Fruit fly (Drosophila melanogaster): ENCODE measurements around the gene Manf.
A peak's percentile ranks its signal among the peaks of the same experiment; 100 is the strongest.

Manf gene

DNA sequence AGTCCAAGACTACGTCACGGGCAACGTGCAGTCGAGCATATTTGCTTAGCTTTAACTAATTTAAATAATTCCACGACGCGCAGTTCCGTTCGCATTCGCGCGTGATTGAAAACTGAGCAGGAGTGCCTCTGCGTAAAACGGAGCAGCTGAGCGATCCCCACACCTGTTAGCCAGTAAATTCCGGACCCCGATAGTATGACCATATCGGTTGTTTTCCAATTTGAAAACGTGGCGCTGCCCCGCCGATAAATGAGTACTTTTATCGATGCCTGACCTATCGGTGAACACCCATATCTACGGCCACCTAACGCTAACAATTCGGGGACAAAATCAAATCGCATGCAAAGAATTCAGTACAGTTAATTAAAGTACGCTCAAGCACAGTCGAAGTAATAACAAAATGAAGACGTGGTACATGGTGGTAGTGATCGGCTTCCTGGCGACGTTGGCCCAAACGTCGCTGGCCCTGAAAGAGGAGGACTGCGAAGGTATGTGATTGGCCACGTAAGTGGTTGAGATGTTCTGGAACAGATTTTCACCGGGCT is at the start of gene Manf, which contains the start of gene CG14879:
Manf (plus strand) TSS at position 294 of the 545 bp plus-strand sequence.
CG14879 (minus strand) TSS at position 116 of the 545 bp plus-strand sequence.
- TF ChIP-seq CG7786 (GFP tag; optimal IDR thresholded peaks at IDR 0.05) (no peak), HmgZ (tag; optimal IDR thresholded peaks at IDR 0.05) (peak; percentile 52), MBD-R2 (GFP tag; IDR thresholded peaks at IDR 0.05) (peak; percentile 51), D (optimal IDR thresholded peaks at IDR 0.05) (peak; percentile 26), D (GFP tag; optimal IDR thresholded peaks at IDR 0.05) (no peak), Aef1 (GFP tag; IDR thresholded peaks at IDR 0.05) (no peak), Doc3 (GFP tag; IDR thresholded peaks at IDR 0.05; ENCODE audit: partially characterized antibody) (peak; percentile 40; the same call in 2 of the 3 replicates), so (GFP tag; IDR thresholded peaks at IDR 0.05) (no peak), NC2β (GFP tag; optimal IDR thresholded peaks at IDR 0.05) (no peak), NfI (GFP tag; optimal IDR thresholded peaks at IDR 0.05) (no peak), zfh2 (GFP tag; optimal IDR thresholded peaks at IDR 0.05) (no peak), CG13287 (GFP tag; IDR thresholded peaks at IDR 0.05; ENCODE audit: partially characterized antibody) (peak; percentile 77), CG3163 (GFP tag; optimal IDR thresholded peaks at IDR 0.05) (no peak), Sry-δ (GFP tag; optimal IDR thresholded peaks at IDR 0.05) (peak; percentile 89), Fer3 (tag; optimal IDR thresholded peaks at IDR 0.05) (no peak), HmgD (GFP tag; optimal IDR thresholded peaks at IDR 0.05) (no peak), CG42726 (GFP tag; IDR thresholded peaks at IDR 0.05; ENCODE audit: partially characterized antibody) (0 out of 2 replicates have a peak, but pooled peaks have one; percentile 10), CG9609 (GFP tag; optimal IDR thresholded peaks at IDR 0.05) (no peak), CG2712 (tag; optimal IDR thresholded peaks at IDR 0.05) (peak; percentile 27), trh (GFP tag; optimal IDR thresholded peaks at IDR 0.05) (no peak), stwl (tag; optimal IDR thresholded peaks at IDR 0.05) (peak; percentile 50), CG2199 (GFP tag; IDR thresholded peaks at IDR 0.05) (no peak), sc (optimal IDR thresholded peaks at IDR 0.05) (no peak), sc (GFP tag; optimal IDR thresholded peaks at IDR 0.05) (no peak), lbe (GFP tag; optimal IDR thresholded peaks at IDR 0.05) (no peak), CG15514 (GFP tag; optimal IDR thresholded peaks at IDR 0.05) (peak; percentile 77), CG12659 (GFP tag; optimal IDR thresholded peaks at IDR 0.05) (peak; percentile 34), klu (GFP tag; IDR thresholded peaks at IDR 0.05) (no peak), CG1603 (tag; optimal IDR thresholded peaks at IDR 0.05) (peak; percentile 61), sug (tag; optimal IDR thresholded peaks at IDR 0.05) (peak; percentile 13), CoRest (tag; optimal IDR thresholded peaks at IDR 0.05) (no peak), CG9932 (GFP tag; IDR thresholded peaks at IDR 0.05) (0 out of 2 replicates have a peak, but pooled peaks have one; percentile 18), bbx (GFP tag; IDR thresholded peaks at IDR 0.05; ENCODE audit: partially characterized antibody) (peak; percentile 58; the same call in 1 of the 2 replicates), slp2 (GFP tag; optimal IDR thresholded peaks at IDR 0.05) (no peak), rib (GFP tag; IDR thresholded peaks at IDR 0.05) (peak; percentile 30; the same call in 1 of the 2 replicates), Nf-YB (GFP tag; optimal IDR thresholded peaks at IDR 0.05) (peak; percentile 37), CG15601 (tag; optimal IDR thresholded peaks at IDR 0.05) (no peak), Meics (GFP tag; optimal IDR thresholded peaks at IDR 0.05) (peak; percentile 4), CG14050 (GFP tag; IDR thresholded peaks at IDR 0.05) (no peak), E2f2 (GFP tag; IDR thresholded peaks at IDR 0.05) (peak; percentile 96), tgo (GFP tag; IDR thresholded peaks at IDR 0.05) (no peak), vvl (GFP tag; IDR thresholded peaks at IDR 0.05) (peak; percentile 43; the same call in 1 of the 2 replicates), Xrp1 (GFP tag; IDR thresholded peaks at IDR 0.05) (no peak), chif (GFP tag; optimal IDR thresholded peaks at IDR 0.05) (no peak), CG18011 (GFP tag; optimal IDR thresholded peaks at IDR 0.05) (no peak), CG4282 (GFP tag; optimal IDR thresholded peaks at IDR 0.05) (no peak), mld (GFP tag; IDR thresholded peaks at IDR 0.05; ENCODE audit: partially characterized antibody) (no peak), Xbp1 (GFP tag; optimal IDR thresholded peaks at IDR 0.05) (peak; percentile 82), Opbp (GFP tag; IDR thresholded peaks at IDR 0.05; ENCODE audit: partially characterized antibody) (peak; percentile 69; the same call in 2 of the 3 replicates), CG13424 (tag; optimal IDR thresholded peaks at IDR 0.05) (no peak)
